Worm (Caenorhabditis elegans) whole organism, midembryonic: Measurements from ENCODE around the gene adah-1.

Source experiments
- T22C8.4 ChIP-seq: fragments of 200-800 bp; sonication (Bioruptor generic); IDR thresholded peaks from 2 replicates; pipeline ENCODE4 v1.3.6; 2022; ENCODE audit warnings: missing genetic modification characterization, missing compliant biosample characterization
- cog-1 ChIP-seq: sonication (generic microtip); optimal IDR thresholded peaks from 2 replicates; lab custom pipeline; 2016; ENCODE audit warnings: missing genetic modification characterization, missing compliant biosample characterization
- flt-1 ChIP-seq: fragments of 200-800 bp; sonication (Bioruptor generic); IDR thresholded peaks from 2 replicates; pipeline ENCODE4 v1.3.6; 2022; ENCODE audit warnings: missing genetic modification characterization, missing compliant biosample characterization
- klf-2 ChIP-seq: fragments of 200-800 bp; sonication (Bioruptor generic); conservative IDR thresholded peaks from 2 replicates; pipeline ENCODE4 v1.3.6; 2022; ENCODE audit warnings: missing genetic modification reagents, missing genetic modification characterization, missing compliant biosample characterization
- med-1 ChIP-seq: sonication (generic microtip); optimal IDR thresholded peaks from 2 replicates; lab custom pipeline; 2017; ENCODE audit warnings: missing genetic modification characterization, mild to moderate bottlenecking, missing compliant biosample characterization, antibody characterized with exemption, missing genetic modification reagents; ENCODE audit not compliant: insufficient read depth
- ref-1 ChIP-seq: fragments of 200-800 bp; sonication (Bioruptor generic); conservative IDR thresholded peaks from 2 replicates; pipeline ENCODE4 v1.3.6; 2022; ENCODE audit warnings: missing genetic modification reagents, missing genetic modification characterization, missing compliant biosample characterization
- tab-1 ChIP-seq: fragments of 200-800 bp; sonication (Bioruptor generic); IDR thresholded peaks from 2 replicates; pipeline ENCODE4 v1.3.6; 2022; ENCODE audit warnings: missing genetic modification characterization, missing compliant biosample characterization
- ztf-23 ChIP-seq: fragments of 200-800 bp; sonication (Bioruptor generic); IDR thresholded peaks from 2 replicates; pipeline ENCODE4 v1.3.6; 2022; ENCODE audit warnings: missing genetic modification reagents, missing genetic modification characterization, missing compliant biosample characterization
- ztf-29 ChIP-seq: fragments of 200-800 bp; sonication (Bioruptor generic); IDR thresholded peaks from 2 replicates; pipeline ENCODE4 v1.3.6; 2022; ENCODE audit warnings: missing genetic modification reagents, missing genetic modification characterization, missing compliant biosample characterization

The adah-1 gene

ce11 chrIV:7023004-7023403, 1.0 kb upstream of the adah-1 start:
- TF ChIP-seq tab-1 (no peak), cog-1 (peak; percentile 63), klf-2 (GFP tag; lab: Robert Waterston, UW) (no peak), ztf-29 (GFP tag; lab: Robert Waterston, UW) (no peak), ref-1 (GFP tag; lab: Robert Waterston, UW) (no peak), med-1 (GFP tag; lab: Kevin White, UChicago) (no peak)

- TF ChIP-seq ztf-23 (GFP tag; lab: Robert Waterston, UW) (no peak), ref-1 (GFP tag; lab: Robert Waterston, UW) (no peak), tab-1 (no peak)
These were observed 818 bp downstream of the adah-1 start for ce11 chrIV:7024829-7025228.

DNA sequence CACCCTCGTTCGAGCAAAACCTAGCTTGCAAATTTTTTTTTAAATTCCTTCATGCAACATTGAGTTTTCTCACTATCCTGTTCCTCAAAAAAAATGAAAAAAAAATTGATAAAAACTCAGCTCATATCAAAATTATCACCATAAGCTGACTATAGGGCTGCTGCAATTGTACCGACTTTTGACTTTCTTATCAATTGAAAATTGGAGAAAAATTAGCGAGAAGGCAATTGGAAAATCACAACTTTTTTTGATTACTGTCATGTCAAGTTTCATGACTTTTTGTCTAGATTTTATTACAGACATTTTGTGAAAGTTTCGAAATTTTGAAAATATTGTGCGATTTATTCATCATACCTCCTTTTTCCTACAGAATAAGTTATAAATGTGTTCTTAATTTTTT, 1.8 kb downstream of the adah-1 start:
- TF ChIP-seq klf-2 (GFP tag; lab: Robert Waterston, UW) (no peak), ref-1 (GFP tag; lab: Robert Waterston, UW) (no peak), tab-1 (no peak), flt-1 (GFP tag; lab: Robert Waterston, UW) (no peak), med-1 (GFP tag; lab: Kevin White, UChicago) (no peak), ztf-23 (GFP tag; lab: Robert Waterston, UW) (no peak)

- TF ChIP-seq ztf-29 (GFP tag; lab: Robert Waterston, UW) (no peak), klf-2 (GFP tag; lab: Robert Waterston, UW) (no peak), med-1 (GFP tag; lab: Kevin White, UChicago) (no peak), tab-1 (no peak), T22C8.4 (no peak), ref-1 (GFP tag; lab: Robert Waterston, UW) (no peak), cog-1 (no peak), flt-1 (GFP tag; lab: Robert Waterston, UW) (no peak), ztf-23 (GFP tag; lab: Robert Waterston, UW) (no peak)
These were observed 7.0 kb downstream of the adah-1 start for ce11 chrIV:7031019-7031418.

DNA sequence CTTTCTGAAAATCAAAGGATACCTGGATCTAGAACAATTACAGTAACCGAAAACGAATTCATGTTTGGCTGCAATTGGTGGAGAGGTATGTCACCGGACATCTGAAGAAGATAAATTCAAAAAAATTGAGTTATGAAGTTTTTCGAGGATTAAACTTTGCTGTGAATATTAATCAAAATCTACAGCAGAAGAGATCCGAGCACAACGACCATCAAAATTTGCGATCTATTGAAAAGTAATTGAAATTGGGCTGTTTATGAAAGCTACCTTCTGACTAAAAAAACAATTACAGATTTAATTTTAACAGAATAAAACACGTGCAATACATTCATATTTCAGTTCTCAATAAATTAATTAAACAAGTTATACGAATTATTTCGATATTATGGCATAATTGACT, 8.4 kb downstream of the adah-1 start, which contains the start of gene C06G3.8:
Gene C06G3.8 (minus strand): TSS at position 101 of the 400 bp plus-strand sequence.
- TF ChIP-seq tab-1 (no peak), ref-1 (GFP tag; lab: Robert Waterston, UW) (no peak), flt-1 (GFP tag; lab: Robert Waterston, UW) (no peak), ztf-29 (GFP tag; lab: Robert Waterston, UW) (no peak), cog-1 (no peak), klf-2 (GFP tag; lab: Robert Waterston, UW) (no peak), med-1 (GFP tag; lab: Kevin White, UChicago) (no peak), T22C8.4 (no peak), ztf-23 (GFP tag; lab: Robert Waterston, UW) (no peak)

- TF ChIP-seq ztf-23 (GFP tag; lab: Robert Waterston, UW): no peak
These were observed 11.8 kb downstream of the adah-1 start, which contains the start of gene C06G3.3 for ce11 chrIV:7035823-7036222. TSS of gene C06G3.3 (plus strand) at chrIV:7036123.

- TF ChIP-seq cog-1 (no peak), med-1 (GFP tag; lab: Kevin White, UChicago) (no peak), ref-1 (GFP tag; lab: Robert Waterston, UW) (no peak), klf-2 (GFP tag; lab: Robert Waterston, UW) (no peak), ztf-23 (GFP tag; lab: Robert Waterston, UW) (no peak), flt-1 (GFP tag; lab: Robert Waterston, UW) (no peak), tab-1 (no peak), T22C8.4 (no peak), ztf-29 (GFP tag; lab: Robert Waterston, UW) (no peak)
These were observed 12.8 kb downstream of the adah-1 start, which contains the start of gene ufl-1 for ce11 chrIV:7036790-7037189. TSS of gene ufl-1 (minus strand) at chrIV:7036859.

ce11 chrIV:7039476-7040261, 15.7 kb downstream of the adah-1 start, which contains the start of the genes cogc-2 and klp-18:
TSS of gene cogc-2 (minus strand) at chrIV:7039580.
TSS of gene klp-18 (plus strand) at chrIV:7040211.
- TF ChIP-seq klf-2 (GFP tag; lab: Robert Waterston, UW) (no peak), ztf-29 (GFP tag; lab: Robert Waterston, UW) (peak; percentile 71), med-1 (GFP tag; lab: Kevin White, UChicago) (peak; percentile 67), flt-1 (GFP tag; lab: Robert Waterston, UW) (peak; percentile 73; the same call in 1 of the 2 replicates), tab-1 (peak; percentile 80), ref-1 (GFP tag; lab: Robert Waterston, UW) (no peak), ztf-23 (GFP tag; lab: Robert Waterston, UW) (peak; percentile 73; the same call in 1 of the 2 replicates), cog-1 (peak; percentile 61)

- no peak for TF ChIP-seq ztf-29 (GFP tag; lab: Robert Waterston, UW)
- no peak for TF ChIP-seq tab-1
- no peak for TF ChIP-seq T22C8.4
- TF ChIP-seq ztf-23 (GFP tag; lab: Robert Waterston, UW): no peak
- TF ChIP-seq med-1 (GFP tag; lab: Kevin White, UChicago): no peak
- no peak for TF ChIP-seq ref-1 (GFP tag; lab: Robert Waterston, UW)
- no peak for TF ChIP-seq flt-1 (GFP tag; lab: Robert Waterston, UW)
- TF ChIP-seq klf-2 (GFP tag; lab: Robert Waterston, UW): no peak
- no peak for TF ChIP-seq cog-1
These were observed 19.4 kb downstream of the adah-1 start for ce11 chrIV:7043430-7043829.
